Worm (Caenorhabditis elegans): Measurements from ENCODE around the gene slcr-46.3.

Gene slcr-46.3

ce11 chrV:9704399-9704798 lies 19.5 kb downstream of the slcr-46.3 start (continued):
- no peak for TF ChIP-seq aly-2 (tag; optimal IDR thresholded peaks at IDR 0.05)
- TF ChIP-seq hlh-4 (tag; optimal IDR thresholded peaks at IDR 0.05): no peak
- no peak for TF ChIP-seq lin-39 (tag; optimal IDR thresholded peaks at IDR 0.05)
- no peak for TF ChIP-seq pax-3 (tag; optimal IDR thresholded peaks at IDR 0.05)
- TF ChIP-seq ceh-90 (tag; optimal IDR thresholded peaks at IDR 0.05): no peak
- no peak for TF ChIP-seq egl-13 (tag; optimal IDR thresholded peaks at IDR 0.05)
- TF ChIP-seq rnt-1 (tag; optimal IDR thresholded peaks at IDR 0.05): no peak
- TF ChIP-seq ama-1 (optimal IDR thresholded peaks at IDR 0.05): no peak
- no peak for TF ChIP-seq Y116A8C.19 (tag; optimal IDR thresholded peaks at IDR 0.05; ENCODE audit: borderline replicate concordance)
- no peak for TF ChIP-seq ets-5 (GFP tag; IDR thresholded peaks at IDR 0.05)
- TF ChIP-seq ceh-88 (GFP tag; IDR thresholded peaks at IDR 0.05): no peak
- no peak for TF ChIP-seq nhr-84 (tag; optimal IDR thresholded peaks at IDR 0.05)
- TF ChIP-seq ceh-82 (tag; optimal IDR thresholded peaks at IDR 0.05): peak; percentile 31 to 73 (median 69)
- no peak for TF ChIP-seq hpl-2 (GFP tag; optimal IDR thresholded peaks at IDR 0.05)
- TF ChIP-seq sup-37 (GFP tag; optimal IDR thresholded peaks at IDR 0.05): no peak
- no peak for TF ChIP-seq F16B12.6 (tag; optimal IDR thresholded peaks at IDR 0.05)
- peak in 1 of 2 experiments; percentile 17 for TF ChIP-seq mdl-1 (tag; optimal IDR thresholded peaks at IDR 0.05)
- TF ChIP-seq zip-4 (GFP tag; optimal IDR thresholded peaks at IDR 0.05): no peak
- TF ChIP-seq fkh-4 (tag; optimal IDR thresholded peaks at IDR 0.05; ENCODE audit: borderline replicate concordance): no peak
- no peak for TF ChIP-seq ceh-8 (GFP tag; optimal IDR thresholded peaks at IDR 0.05)
- TF ChIP-seq unc-98 (GFP tag; IDR thresholded peaks at IDR 0.05): no peak
- TF ChIP-seq nhr-19 (GFP tag; conservative IDR thresholded peaks at IDR 0.05): no peak
- peak; percentile 33 for TF ChIP-seq C16A3.4 (tag; optimal IDR thresholded peaks at IDR 0.05)
- peak; percentile 41 to 55 for TF ChIP-seq efl-1 (optimal IDR thresholded peaks at IDR 0.05)
- TF ChIP-seq efl-1 (GFP tag; optimal IDR thresholded peaks at IDR 0.05 in 1 of 2): peak; percentile 13 to 85
- TF ChIP-seq nhr-11 (tag; optimal IDR thresholded peaks at IDR 0.05): no peak
- no peak for TF ChIP-seq efl-3 (GFP tag; optimal IDR thresholded peaks at IDR 0.05)
- TF ChIP-seq blmp-1 (tag; optimal IDR thresholded peaks at IDR 0.05): peak; percentile 93
- peak; percentile 90 for TF ChIP-seq lin-14 (GFP tag; optimal IDR thresholded peaks at IDR 0.05)
- no peak for TF ChIP-seq sptf-1 (tag; optimal IDR thresholded peaks at IDR 0.05)
- TF ChIP-seq unc-130 (tag; optimal IDR thresholded peaks at IDR 0.05): no peak

ce11 chrV:9703549-9703948 lies 20.4 kb downstream of the slcr-46.3 start:
- TF ChIP-seq dsc-1 (tag; optimal IDR thresholded peaks at IDR 0.05): no peak
- TF ChIP-seq nhr-90 (tag; optimal IDR thresholded peaks at IDR 0.05; ENCODE audit: poor library complexity): no peak
- no peak for TF ChIP-seq F16B12.6 (tag; optimal IDR thresholded peaks at IDR 0.05)
- no peak for TF ChIP-seq hpl-2 (GFP tag; optimal IDR thresholded peaks at IDR 0.05)
- TF ChIP-seq rnt-1 (tag; optimal IDR thresholded peaks at IDR 0.05): no peak
- TF ChIP-seq irx-1 (tag; optimal IDR thresholded peaks at IDR 0.05): no peak
- no peak for TF ChIP-seq nhr-237 (tag; optimal IDR thresholded peaks at IDR 0.05)
- no peak for TF ChIP-seq pqm-1 (tag; optimal IDR thresholded peaks at IDR 0.05)
- no peak for TF ChIP-seq sptf-1 (tag; optimal IDR thresholded peaks at IDR 0.05)
- TF ChIP-seq nhr-19 (GFP tag; conservative IDR thresholded peaks at IDR 0.05): no peak
- no peak for TF ChIP-seq swsn-7 (tag; optimal IDR thresholded peaks at IDR 0.05)
- no peak for TF ChIP-seq C04F5.9 (tag; optimal IDR thresholded peaks at IDR 0.05)
- no peak for TF ChIP-seq ces-1 (GFP tag; optimal IDR thresholded peaks at IDR 0.05)
- TF ChIP-seq ceh-88 (GFP tag; IDR thresholded peaks at IDR 0.05): no peak
- no peak for TF ChIP-seq sup-37 (GFP tag; optimal IDR thresholded peaks at IDR 0.05)
- no peak for TF ChIP-seq zag-1 (tag; optimal IDR thresholded peaks at IDR 0.05)
- no peak for TF ChIP-seq pag-3 (tag; optimal IDR thresholded peaks at IDR 0.05; ENCODE audit: borderline replicate concordance, insufficient read depth)
- TF ChIP-seq mdl-1 (tag; optimal IDR thresholded peaks at IDR 0.05): no peak
- no peak for TF ChIP-seq efl-1 (optimal IDR thresholded peaks at IDR 0.05)
- TF ChIP-seq efl-1 (GFP tag; optimal IDR thresholded peaks at IDR 0.05 in 1 of 2): no peak
- no peak for TF ChIP-seq elt-2 (tag; optimal IDR thresholded peaks at IDR 0.05)
